Worm (Caenorhabditis elegans) whole organism, L4 larva: ENCODE measurements around the gene srj-6.

Source experiments
- F26F4.8 ChIP-seq: fragments of 200-800 bp; sonication (Bioruptor generic); conservative IDR thresholded peaks from 2 replicates; pipeline ENCODE4 v1.3.6; 2022; ENCODE audit warnings: missing genetic modification characterization, missing compliant biosample characterization
- F49E8.2 ChIP-seq: sonication (generic microtip); optimal IDR thresholded peaks from 2 replicates; lab custom pipeline; 2016; ENCODE audit warnings: missing compliant biosample characterization, mild to moderate bottlenecking, missing genetic modification characterization, borderline replicate concordance
- R02D3.7 ChIP-seq: fragments of 150-350 bp; sonication (generic microtip); optimal IDR thresholded peaks from 3 replicates; lab custom pipeline; 2014; ENCODE audit warnings: missing biosample characterization, missing genetic modification characterization
- T26A8.4 ChIP-seq: fragments of 200-800 bp; sonication (Bioruptor generic); IDR thresholded peaks from 2 replicates; pipeline ENCODE4 v1.3.6; 2022; ENCODE audit warnings: missing genetic modification characterization, missing compliant biosample characterization
- Y105C5A.15 ChIP-seq: fragments of 200-800 bp; sonication (Bioruptor generic); IDR thresholded peaks from 2 replicates; pipeline ENCODE4 v1.3.6; 2022; ENCODE audit warnings: missing genetic modification characterization, missing compliant biosample characterization
- Y48G9A.11 ChIP-seq: fragments of 200-800 bp; sonication (Bioruptor generic); IDR thresholded peaks from 2 replicates; pipeline ENCODE4 v1.3.6; 2022; ENCODE audit warnings: missing genetic modification reagents, missing genetic modification characterization, missing compliant biosample characterization
- aha-1 ChIP-seq: fragments of 150-350 bp; peaks from one replicate; lab custom pipeline; 2014; ENCODE audit warnings: missing biosample characterization, missing genetic modification characterization
- ama-1 ChIP-seq: fragments of 150-350 bp; optimal IDR thresholded peaks from 2 replicates; lab custom pipeline; 2014; ENCODE audit warnings: inconsistent platforms, mixed read lengths
- arid-1 ChIP-seq: fragments of 200-800 bp; sonication (Bioruptor generic); conservative IDR thresholded peaks from 2 replicates; pipeline ENCODE4 v1.3.6; 2022; ENCODE audit warnings: missing genetic modification reagents, missing genetic modification characterization, missing compliant biosample characterization
- ceh-44 ChIP-seq: fragments of 200-800 bp; sonication (Bioruptor generic); IDR thresholded peaks from 2 replicates; pipeline ENCODE4 v1.3.6; 2022; ENCODE audit warnings: missing genetic modification reagents, missing genetic modification characterization, missing compliant biosample characterization
- ceh-62 ChIP-seq: sonication (generic microtip); optimal IDR thresholded peaks from 2 replicates; lab custom pipeline; 2017; ENCODE audit warnings: missing biosample characterization, missing genetic modification characterization
- cey-2 ChIP-seq: sonication (generic microtip); optimal IDR thresholded peaks from 3 replicates; lab custom pipeline; 2017; ENCODE audit warnings: missing genetic modification characterization, mild to moderate bottlenecking, missing compliant biosample characterization, antibody characterized with exemption, borderline replicate concordance; ENCODE audit not compliant: insufficient read depth
- daf-12 ChIP-seq: fragments of 150-350 bp; optimal IDR thresholded peaks from 2 replicates; lab custom pipeline; 2014; ENCODE audit warnings: missing biosample characterization, missing genetic modification reagents, missing genetic modification characterization
- daf-16 ChIP-seq, 3 experiments: sonication (generic microtip); optimal IDR thresholded peaks; 2 replicates each; lab custom pipeline; 2016 to 2017; ENCODE audit warnings: missing genetic modification characterization in 3 of 3, missing genetic modification reagents in 3 of 3, mild to moderate bottlenecking in 2 of 3, missing compliant biosample characterization in 2 of 3, missing biosample characterization in 1 of 3, moderate library complexity in 1 of 3
- daf-8 ChIP-seq: fragments of 200-800 bp; sonication (Bioruptor generic); IDR thresholded peaks from 2 replicates; pipeline ENCODE4 v1.3.6; 2022; ENCODE audit warnings: missing genetic modification characterization, missing compliant biosample characterization
- dmd-8 ChIP-seq: fragments of 200-800 bp; sonication (Bioruptor generic); IDR thresholded peaks from 2 replicates; pipeline ENCODE4 v1.3.6; 2022; ENCODE audit warnings: missing genetic modification characterization, missing compliant biosample characterization
- duxl-1 ChIP-seq: sonication (generic microtip); optimal IDR thresholded peaks from 2 replicates; lab custom pipeline; 2016; ENCODE audit warnings: mild to moderate bottlenecking, missing genetic modification characterization, moderate library complexity, missing compliant biosample characterization; ENCODE audit not compliant: poor library complexity
- dve-1 ChIP-seq: sonication (generic microtip); optimal IDR thresholded peaks from 2 replicates; lab custom pipeline; 2017; ENCODE audit warnings: antibody characterized with exemption, mild to moderate bottlenecking, missing genetic modification characterization, missing compliant biosample characterization; ENCODE audit not compliant: insufficient read depth
- hmg-1.1 ChIP-seq: fragments of 200-800 bp; sonication (Bioruptor generic); IDR thresholded peaks from 2 replicates; pipeline ENCODE4 v1.3.6; 2022; ENCODE audit warnings: missing genetic modification reagents, missing genetic modification characterization, missing compliant biosample characterization
- lim-7 ChIP-seq: fragments of 200-800 bp; sonication (Bioruptor generic); IDR thresholded peaks from 2 replicates; pipeline ENCODE4 v1.3.6; 2022; ENCODE audit warnings: missing genetic modification characterization, missing compliant biosample characterization
- lin-1 ChIP-seq: fragments of 200-800 bp; sonication (Bioruptor generic); IDR thresholded peaks from 2 replicates; pipeline ENCODE4 v1.3.6; 2022; ENCODE audit warnings: missing genetic modification reagents, missing genetic modification characterization, missing compliant biosample characterization
- lin-38 ChIP-seq: fragments of 200-800 bp; sonication (Bioruptor generic); IDR thresholded peaks from 2 replicates; pipeline ENCODE4 v1.3.6; 2022; ENCODE audit warnings: missing genetic modification reagents, missing genetic modification characterization, missing compliant biosample characterization
- lir-3 ChIP-seq: sonication (generic microtip); optimal IDR thresholded peaks from 2 replicates; lab custom pipeline; 2016; ENCODE audit warnings: mild to moderate bottlenecking, missing genetic modification characterization, missing compliant biosample characterization
- madf-9 ChIP-seq: fragments of 200-800 bp; sonication (Bioruptor generic); conservative IDR thresholded peaks from 2 replicates; pipeline ENCODE4 v1.3.6; 2022; ENCODE audit warnings: missing genetic modification reagents, missing genetic modification characterization, missing compliant biosample characterization
- mdl-1 ChIP-seq, 2 experiments: fragments of 150-350 bp in 1 of 2; sonication (generic microtip) in 1 of 2; optimal IDR thresholded peaks; 2 replicates each; lab custom pipeline; 2014 to 2017; ENCODE audit warnings: missing biosample characterization in 2 of 2, missing genetic modification characterization in 2 of 2
- mes-2 ChIP-seq: sonication (generic microtip); optimal IDR thresholded peaks from 2 replicates; lab custom pipeline; 2016; ENCODE audit warnings: missing genotype, mild to moderate bottlenecking, missing genetic modification characterization, missing compliant biosample characterization; ENCODE audit not compliant: poor library complexity, severe bottlenecking
- mxl-3 ChIP-seq: fragments of 200-800 bp; sonication (Bioruptor generic); optimal IDR thresholded peaks from 2 replicates; lab custom pipeline; 2018; ENCODE audit warnings: mild to moderate bottlenecking, missing genetic modification characterization, missing compliant biosample characterization
- nhr-11 ChIP-seq: fragments of 150-350 bp; optimal IDR thresholded peaks from 2 replicates; lab custom pipeline; 2014; ENCODE audit warnings: missing biosample characterization, missing genetic modification characterization
- nhr-28 ChIP-seq: fragments of 150-350 bp; optimal IDR thresholded peaks from 2 replicates; lab custom pipeline; 2014; ENCODE audit warnings: missing biosample characterization, missing genetic modification characterization
- nhr-48 ChIP-seq: sonication (generic microtip); optimal IDR thresholded peaks from 2 replicates; lab custom pipeline; 2016; ENCODE audit warnings: mild to moderate bottlenecking, missing genetic modification characterization, missing compliant biosample characterization
- nhr-6 ChIP-seq: fragments of 150-350 bp; optimal IDR thresholded peaks from 2 replicates; lab custom pipeline; 2014; ENCODE audit warnings: missing biosample characterization, missing genetic modification characterization
- nhr-77 ChIP-seq: fragments of 150-350 bp; optimal IDR thresholded peaks from 2 replicates; lab custom pipeline; 2014; ENCODE audit warnings: missing biosample characterization, missing genetic modification characterization
- php-3 ChIP-seq: fragments of 200-800 bp; sonication (Bioruptor generic); IDR thresholded peaks from 2 replicates; pipeline ENCODE4 v1.3.6; 2022; ENCODE audit warnings: missing genetic modification reagents, missing genetic modification characterization, missing compliant biosample characterization
- pqm-1 ChIP-seq: sonication (generic microtip); optimal IDR thresholded peaks from 2 replicates; lab custom pipeline; 2017; ENCODE audit warnings: missing biosample characterization, missing genetic modification characterization
- rbr-2 ChIP-seq: sonication (generic microtip); optimal IDR thresholded peaks from 2 replicates; lab custom pipeline; 2016; ENCODE audit warnings: missing genotype, missing genetic modification characterization, missing compliant biosample characterization
- spr-1 ChIP-seq: sonication (generic microtip); optimal IDR thresholded peaks from 2 replicates; lab custom pipeline; 2016; ENCODE audit warnings: mild to moderate bottlenecking, missing genetic modification characterization, missing compliant biosample characterization
- tag-97 ChIP-seq: fragments of 200-800 bp; sonication (Bioruptor generic); IDR thresholded peaks from 2 replicates; pipeline ENCODE4 v1.3.6; 2022; ENCODE audit warnings: missing genetic modification characterization, missing compliant biosample characterization
- unc-130 ChIP-seq: sonication (generic microtip); optimal IDR thresholded peaks from 2 replicates; lab custom pipeline; 2016; ENCODE audit warnings: missing genetic modification reagents, missing genetic modification characterization, missing compliant biosample characterization
- zip-2 ChIP-seq: fragments of 150-350 bp; optimal IDR thresholded peaks from 2 replicates; lab custom pipeline; 2014; ENCODE audit warnings: missing biosample characterization, missing genetic modification characterization

Gene srj-6

DNA sequence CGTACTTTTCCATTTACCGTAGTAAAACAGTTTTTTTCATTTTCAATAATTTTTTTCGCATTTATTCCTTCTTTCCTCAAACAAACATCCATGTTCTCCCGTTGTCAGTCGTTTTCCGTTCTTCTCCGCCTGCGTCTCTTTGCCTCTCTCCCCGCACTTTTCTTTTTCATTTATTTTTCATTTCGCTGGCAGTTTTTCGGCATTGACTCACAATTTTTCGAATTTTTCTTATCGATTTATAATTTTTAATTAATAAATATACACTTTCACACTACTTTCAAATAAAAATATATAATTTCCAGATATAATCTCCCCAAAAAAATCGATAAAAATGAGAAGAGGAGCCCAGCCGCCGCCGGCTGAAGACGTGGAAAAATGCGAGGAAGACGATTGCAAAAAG lies 33.1 kb upstream of the srj-6 start, which contains the start of gene H25P19.1:
H25P19.1 (plus strand) TSS at position 301 of the 400 bp plus-strand sequence.
- TF ChIP-seq mdl-1 (tag; optimal IDR thresholded peaks at IDR 0.05; lab: Kevin White, UChicago) (no peak), Y105C5A.15 (GFP tag; lab: Robert Waterston, UW) (no peak), hmg-1.1 (no peak)
- TF ChIP-seq, all 104 proteins: peak for 0

DNA sequence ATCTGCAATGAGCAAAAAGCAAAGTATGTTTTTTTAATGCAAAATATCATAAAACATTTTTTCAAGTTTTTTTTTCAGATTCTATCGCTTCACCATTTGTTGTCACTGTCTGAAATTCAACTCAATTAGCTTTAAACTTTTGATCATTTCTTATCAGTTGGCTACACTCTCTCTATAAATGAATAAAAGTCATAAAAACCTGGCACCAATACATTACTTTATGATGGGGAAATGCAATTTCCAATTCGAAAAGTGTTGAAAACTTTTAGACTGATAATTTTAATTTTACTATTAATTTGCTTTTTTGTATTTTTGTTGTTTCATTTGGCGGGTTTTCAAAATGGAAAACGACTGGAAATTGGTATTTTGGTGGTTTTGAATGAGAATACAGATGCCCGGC lies 29.6 kb upstream of the srj-6 start, which contains the start of gene F31F4.1:
F31F4.1 (plus strand) TSS at position 203 of the 400 bp plus-strand sequence.
- TF ChIP-seq mes-2 (tag; lab: Kevin White, UChicago) (no peak), dve-1 (peak; percentile 47), R02D3.7 (tag; lab: Kevin White, UChicago) (no peak), ceh-44 (GFP tag; lab: Robert Waterston, UW) (no peak), nhr-48 (tag; lab: Kevin White, UChicago) (no peak), duxl-1 (tag; lab: Kevin White, UChicago) (no peak), rbr-2 (tag; lab: Kevin White, UChicago) (no peak), daf-16 (GFP tag; optimal IDR thresholded peaks at IDR 0.05; lab: Kevin White, UChicago) (no peak), daf-16 (tag; optimal IDR thresholded peaks at IDR 0.05; lab: Kevin White, UChicago) (peak; percentile 81), lin-1 (GFP tag; lab: Robert Waterston, UW) (no peak), Y48G9A.11 (GFP tag; lab: Robert Waterston, UW) (no peak), dmd-8 (GFP tag; lab: Robert Waterston, UW) (no peak), ceh-62 (tag; lab: Kevin White, UChicago) (no peak), nhr-28 (peak; percentile 63), lir-3 (tag; lab: Kevin White, UChicago) (no peak), mxl-3 (GFP tag; lab: Kevin White, UChicago) (no peak), nhr-11 (tag; lab: Kevin White, UChicago) (no peak), pqm-1 (tag; lab: Kevin White, UChicago) (peak; percentile 75), madf-9 (GFP tag; lab: Robert Waterston, UW) (no peak), zip-2 (tag; lab: Kevin White, UChicago) (no peak), nhr-77 (tag; lab: Kevin White, UChicago) (peak; percentile 63), aha-1 (tag; lab: Kevin White, UChicago) (peak; percentile 55), unc-130 (GFP tag; lab: Kevin White, UChicago) (no peak), php-3 (peak; percentile 83), ama-1 (no peak), cey-2 (tag; lab: Kevin White, UChicago) (no peak), daf-8 (GFP tag; lab: Robert Waterston, UW) (no peak)

DNA sequence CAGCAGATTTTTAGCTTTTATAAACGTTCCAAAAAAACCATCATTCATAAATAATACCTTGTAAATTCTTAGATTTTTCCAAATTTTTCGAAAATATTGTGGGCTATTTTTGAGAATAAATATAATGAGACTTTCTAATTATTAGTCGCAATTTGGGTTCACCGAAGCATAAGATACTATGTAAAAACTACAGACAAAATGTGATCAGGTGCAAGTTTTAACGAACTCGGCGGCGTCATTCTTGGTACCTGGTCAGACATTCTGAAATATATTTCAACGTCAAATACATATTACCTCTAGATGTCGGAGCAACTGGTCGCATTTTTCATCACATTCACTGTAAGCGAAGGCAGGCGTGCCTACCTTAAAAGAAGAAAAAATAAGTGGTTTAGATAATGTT lies 27.7 kb upstream of the srj-6 start, which contains the start of gene srx-23:
srx-23 (plus strand) TSS at position 301 of the 400 bp plus-strand sequence.
- TF ChIP-seq daf-8 (GFP tag; lab: Robert Waterston, UW) (no peak), nhr-6 (no peak), T26A8.4 (GFP tag; lab: Robert Waterston, UW) (no peak), nhr-77 (tag; lab: Kevin White, UChicago) (no peak), aha-1 (tag; lab: Kevin White, UChicago) (no peak), unc-130 (GFP tag; lab: Kevin White, UChicago) (no peak), mxl-3 (GFP tag; lab: Kevin White, UChicago) (no peak), arid-1 (GFP tag; lab: Robert Waterston, UW) (no peak)
- TF ChIP-seq, all 104 proteins: peak for 0

DNA sequence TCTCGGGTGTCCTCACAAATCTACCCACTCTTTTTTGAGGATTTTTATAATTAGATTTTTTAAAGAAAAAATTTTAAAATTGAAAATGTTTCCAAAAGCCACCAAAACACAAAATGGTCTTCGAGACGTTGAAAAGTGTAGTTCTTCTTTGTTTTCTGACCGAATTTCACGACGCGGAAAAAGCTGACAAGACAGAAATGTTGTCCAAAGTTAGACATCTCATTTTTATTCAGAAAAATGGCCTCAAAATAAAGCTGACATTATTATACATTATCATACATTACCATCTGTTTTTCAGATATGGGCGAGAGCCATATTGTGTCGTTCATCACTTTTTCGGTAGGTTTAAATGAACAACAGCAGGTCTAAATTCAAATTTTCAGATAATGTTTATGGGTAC lies 25.4 kb upstream of the srj-6 start, which contains the start of gene srx-22:
srx-22 (plus strand) TSS at position 301 of the 400 bp plus-strand sequence.
- TF ChIP-seq ceh-62 (tag; lab: Kevin White, UChicago) (no peak), unc-130 (GFP tag; lab: Kevin White, UChicago) (no peak), F26F4.8 (GFP tag; lab: Robert Waterston, UW) (no peak), zip-2 (tag; lab: Kevin White, UChicago) (no peak), lin-38 (no peak), daf-12 (no peak), lim-7 (no peak), tag-97 (GFP tag; lab: Robert Waterston, UW) (no peak), F49E8.2 (tag; lab: Kevin White, UChicago) (no peak), spr-1 (tag; lab: Kevin White, UChicago) (no peak), dve-1 (no peak)
